Fruit fly (Drosophila melanogaster): ENCODE results near the gene Gr64f.

DNA sequence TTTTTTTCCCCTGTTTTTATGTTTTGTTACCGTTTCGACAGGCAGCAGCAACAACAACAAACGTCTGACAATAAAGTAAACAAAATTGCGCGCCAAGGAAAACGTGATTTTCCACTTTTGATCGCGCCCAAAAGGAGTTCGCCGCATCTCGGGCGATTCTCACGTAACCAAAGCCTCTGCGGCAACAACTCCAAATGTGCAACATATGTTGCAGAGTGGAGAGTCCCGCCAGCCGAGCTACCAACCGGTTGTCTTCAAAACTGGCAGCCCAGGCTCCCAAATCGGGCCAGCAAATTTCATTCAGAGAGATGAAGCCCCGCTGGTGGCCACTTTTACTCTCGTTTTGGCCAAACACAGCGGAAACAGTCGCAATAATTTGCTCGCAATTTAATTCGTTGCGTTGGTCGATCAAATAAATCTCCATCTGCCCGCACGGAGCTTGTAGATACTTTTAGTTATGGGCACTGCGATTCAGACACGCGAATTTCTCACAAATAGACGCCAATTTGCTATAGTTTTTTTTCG lies 19.9 kb downstream of the Gr64f start:
- no peak for TF ChIP-seq N (GFP tag; optimal IDR thresholded peaks at IDR 0.05)
- no peak for TF ChIP-seq Hr78 (GFP tag; optimal IDR thresholded peaks at IDR 0.05)
- TF ChIP-seq usp (GFP tag; optimal IDR thresholded peaks at IDR 0.05) = no peak
- TF ChIP-seq jim (GFP tag; optimal IDR thresholded peaks at IDR 0.05) = no peak
- TF ChIP-seq dsf (GFP tag; optimal IDR thresholded peaks at IDR 0.05; ENCODE audit: borderline replicate concordance) = no peak
- no peak for TF ChIP-seq sage (GFP tag; optimal IDR thresholded peaks at IDR 0.05)
- no peak for TF ChIP-seq dmrt93B (GFP tag; optimal IDR thresholded peaks at IDR 0.05)
- no peak for TF ChIP-seq psq (GFP tag; optimal IDR thresholded peaks at IDR 0.05)
- TF ChIP-seq brk (GFP tag; optimal IDR thresholded peaks at IDR 0.05) = no peak
